Worm (Caenorhabditis elegans) whole organism, L2 larva: ENCODE data around the gene srj-54.

Source experiments
- ceh-82 ChIP-seq: fragments of 150-350 bp; optimal IDR thresholded peaks from 2 replicates; lab custom pipeline; 2014; ENCODE audit warnings: missing biosample characterization, missing genetic modification characterization
- egl-27 ChIP-seq: sonication (generic microtip); optimal IDR thresholded peaks from 3 replicates; lab custom pipeline; 2017; ENCODE audit warnings: missing biosample characterization, missing genetic modification reagents, missing genetic modification characterization
- nhr-77 ChIP-seq: fragments of 150-350 bp; optimal IDR thresholded peaks from 2 replicates; lab custom pipeline; 2014; ENCODE audit warnings: missing biosample characterization, missing genetic modification characterization
- snpc-4 ChIP-seq: fragments of 150-350 bp; optimal IDR thresholded peaks from 2 replicates; lab custom pipeline; 2014; ENCODE audit warnings: missing biosample characterization, missing genetic modification characterization

DNA sequence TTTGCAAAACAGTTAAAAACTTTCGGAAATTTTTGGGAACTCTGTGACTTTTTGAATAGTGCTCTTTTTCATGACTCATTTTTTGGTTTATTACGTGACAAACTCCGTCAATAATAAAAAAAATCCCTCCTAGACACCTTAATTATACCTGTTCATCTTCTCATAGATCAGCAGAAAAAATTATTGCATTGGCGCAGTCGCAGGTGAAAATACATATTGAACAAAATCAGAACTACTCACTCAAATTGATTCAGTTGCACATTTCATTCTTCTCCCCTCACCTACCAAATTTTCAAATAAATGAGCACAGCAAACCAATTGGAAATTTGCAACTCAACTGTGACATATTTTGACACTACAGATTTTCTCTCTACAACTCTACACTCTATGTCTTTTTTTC, 33.3 kb upstream of the srj-54 start, which contains the start of gene srh-127:
- TF ChIP-seq egl-27 (tag; lab: Kevin White, UChicago) (no peak), ceh-82 (tag; lab: Kevin White, UChicago) (no peak), nhr-77 (tag; lab: Kevin White, UChicago) (no peak), snpc-4 (tag; lab: Kevin White, UChicago) (no peak)
